Worm (Caenorhabditis elegans): ENCODE results near the gene marb-1.

ce11 chrIV:12207873-12208272 lies 937 bp downstream of the marb-1 start:
- no peak for TF ChIP-seq zip-8 (tag; optimal IDR thresholded peaks at IDR 0.05)
- TF ChIP-seq nhr-28 (tag; optimal IDR thresholded peaks at IDR 0.05): no peak
- TF ChIP-seq lin-32 (GFP tag; optimal IDR thresholded peaks at IDR 0.05): no peak
- TF ChIP-seq unc-62 (GFP tag; optimal IDR thresholded peaks at IDR 0.05): no peak
- TF ChIP-seq lin-13 (tag; optimal IDR thresholded peaks at IDR 0.05): no peak
- no peak for TF ChIP-seq mep-1 (tag; optimal IDR thresholded peaks at IDR 0.05)
- no peak for TF ChIP-seq sem-2 (GFP tag; optimal IDR thresholded peaks at IDR 0.05)
- TF ChIP-seq unc-39 (tag; optimal IDR thresholded peaks at IDR 0.05): no peak
- no peak for TF ChIP-seq M03D4.4 (tag; optimal IDR thresholded peaks at IDR 0.05)
- TF ChIP-seq ces-1 (GFP tag; optimal IDR thresholded peaks at IDR 0.05): no peak

Measured in whole organism, mixed stage, embryonic.